Worm (Caenorhabditis elegans) whole organism, dauer: ENCODE measurements around the gene F45E6.1.

Experiments
- unc-62 ChIP-seq: sonication (generic microtip); optimal IDR thresholded peaks from 2 replicates; lab custom pipeline; 2017; ENCODE audit warnings: missing biosample characterization, missing genetic modification reagents, missing genetic modification characterization

F45E6.1 gene

DNA sequence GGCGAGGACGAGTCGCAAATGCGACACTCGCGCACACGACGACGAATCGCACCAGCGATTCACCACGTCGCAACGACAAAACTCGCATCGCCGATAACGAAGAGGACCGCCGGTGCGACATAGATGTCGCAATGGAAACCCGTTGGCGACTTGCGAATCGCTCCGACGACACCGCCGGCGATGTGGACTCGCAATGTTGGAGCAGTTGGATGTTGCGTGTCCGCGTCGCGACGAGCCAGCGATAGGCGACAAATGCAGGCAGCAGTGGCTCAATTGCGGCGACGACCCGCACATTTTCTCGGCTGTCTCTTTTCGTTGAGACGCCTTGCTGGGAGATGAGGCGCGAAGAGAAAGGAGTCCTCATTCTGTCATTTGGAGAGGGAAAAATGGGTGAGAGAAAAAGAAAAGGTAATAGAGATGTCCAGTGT, 25.1 kb downstream of the F45E6.1 start:
- no peak for TF ChIP-seq unc-62 (GFP tag; lab: Kevin White, UChicago)

DNA sequence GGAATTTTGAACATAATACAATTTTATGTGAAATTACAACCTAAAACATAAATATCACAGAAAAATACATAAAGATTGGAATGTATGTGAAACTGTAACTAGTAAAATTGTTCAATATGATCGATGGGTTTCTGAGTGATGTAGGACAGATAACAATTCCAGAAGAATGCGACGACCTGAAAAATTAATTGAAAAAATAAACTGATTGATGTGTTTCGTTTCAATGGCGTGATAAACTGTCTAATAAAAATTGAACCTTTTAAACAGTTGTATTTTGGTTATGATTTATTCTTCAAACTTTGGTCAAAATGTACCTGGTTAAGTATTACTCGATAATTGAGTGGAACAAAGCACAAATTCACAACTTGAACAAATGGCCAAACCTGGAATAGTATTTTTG, 26.0 kb downstream of the F45E6.1 start:
- TF ChIP-seq unc-62 (GFP tag; lab: Kevin White, UChicago) = no peak

DNA sequence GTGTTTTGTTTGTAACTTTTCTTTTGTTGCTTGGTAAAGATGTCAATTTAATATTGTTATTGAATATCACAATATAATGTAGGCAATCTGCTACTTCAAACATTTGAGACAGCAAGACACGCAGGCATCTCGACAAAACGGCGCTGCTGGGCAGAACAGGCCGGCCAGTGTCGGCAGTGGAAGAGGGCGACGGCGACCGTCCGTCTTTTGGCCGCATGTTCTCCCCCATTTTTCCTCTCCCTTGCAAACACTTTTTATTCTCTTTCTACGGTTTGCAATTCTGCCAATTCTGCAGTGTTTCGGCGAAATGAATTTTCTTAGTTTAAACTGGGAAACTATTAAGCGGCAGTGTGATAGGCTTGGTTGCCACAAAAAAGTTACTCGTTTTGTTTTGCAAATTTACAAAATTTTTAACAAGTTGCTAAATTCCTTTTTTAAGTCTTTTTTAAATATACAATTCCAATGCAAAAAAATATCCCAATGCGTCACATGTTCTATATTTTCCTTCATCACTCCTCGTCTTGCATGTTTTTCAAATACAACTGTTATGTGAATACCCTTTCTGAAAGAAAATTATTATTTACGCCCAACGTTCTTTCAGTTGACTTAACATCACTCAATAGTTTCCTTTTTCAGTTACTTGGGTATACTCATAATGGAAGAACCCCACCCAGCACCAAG, 27.8 kb downstream of the F45E6.1 start, which contains the start of gene T18D3.6:
Gene T18D3.6, plus strand, starts transcription at position 631 of the 681 bp plus-strand sequence.
- TF ChIP-seq unc-62 (GFP tag; lab: Kevin White, UChicago) = no peak

DNA sequence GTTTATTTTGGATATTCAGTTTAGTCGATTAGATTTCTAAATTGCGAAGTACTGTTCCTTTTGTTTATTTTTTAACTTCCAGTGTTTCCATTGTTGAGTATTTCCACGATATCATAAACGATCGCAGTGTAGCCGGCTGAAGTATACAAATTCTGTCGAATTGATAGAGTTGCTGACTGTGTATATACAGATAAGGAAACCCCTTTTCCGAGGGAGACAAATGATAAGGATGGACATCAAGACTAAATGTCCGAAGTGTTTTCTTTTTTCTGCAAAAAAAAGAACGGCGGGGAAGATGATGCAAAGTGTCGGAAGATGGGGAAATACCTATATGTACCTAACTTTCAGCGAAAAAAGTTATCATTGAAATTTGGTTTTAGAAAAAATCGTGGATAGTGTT, 30.7 kb downstream of the F45E6.1 start:
- no peak for TF ChIP-seq unc-62 (GFP tag; lab: Kevin White, UChicago)

DNA sequence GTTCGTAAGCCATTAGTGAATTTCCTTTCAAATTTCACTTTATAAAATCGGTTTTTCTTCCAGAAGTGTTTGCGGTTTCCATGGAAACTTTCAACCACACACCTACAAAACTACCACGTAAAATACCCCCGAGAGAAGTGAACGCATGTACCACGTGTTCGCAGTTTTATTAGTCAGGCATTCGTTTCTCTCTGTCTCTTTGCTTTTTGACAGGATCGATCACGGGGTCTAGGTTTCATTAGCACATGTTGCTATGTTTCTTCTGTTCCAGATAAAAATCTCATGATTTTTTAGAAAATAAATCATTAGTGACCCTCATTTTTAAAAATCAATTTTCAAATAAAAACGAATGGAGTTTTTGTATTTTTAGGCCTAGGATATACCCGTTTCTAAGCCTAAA, 32.8 kb downstream of the F45E6.1 start:
- no peak for TF ChIP-seq unc-62 (GFP tag; lab: Kevin White, UChicago)

DNA sequence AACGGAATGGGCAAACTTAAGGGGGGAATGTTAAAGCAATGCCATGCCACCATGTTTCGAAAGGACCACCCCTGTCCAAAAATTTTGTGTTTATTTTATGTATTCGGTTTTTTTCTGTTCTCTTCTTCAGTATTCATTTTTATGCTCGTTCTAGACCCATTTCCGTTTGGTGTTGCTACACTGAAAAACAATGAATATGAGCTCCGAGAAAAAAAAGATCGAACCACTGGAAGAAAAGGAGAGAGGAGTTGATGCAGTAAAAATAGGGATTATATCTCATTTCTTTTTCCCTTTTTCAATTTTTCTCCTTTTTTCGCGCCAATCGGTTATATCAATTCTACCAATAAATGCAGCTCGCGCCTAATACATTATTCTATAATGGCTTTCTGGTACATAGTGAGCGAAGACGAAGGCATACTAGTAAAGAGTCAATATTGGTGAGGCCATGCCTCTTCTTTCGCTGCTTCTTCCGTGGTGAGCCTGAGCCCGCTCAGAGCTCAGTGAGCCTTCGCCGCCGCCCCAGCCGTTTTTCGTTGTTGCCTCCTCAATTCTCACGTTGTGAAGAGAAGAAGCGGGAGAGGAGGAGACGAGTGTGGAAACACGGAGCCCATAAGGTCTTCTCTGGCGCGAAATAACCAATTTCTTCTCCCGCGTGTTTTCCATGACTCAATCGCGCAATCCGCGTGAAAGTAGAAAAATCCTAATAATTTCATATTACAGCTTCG, 37.1 kb downstream of the F45E6.1 start:
- TF ChIP-seq unc-62 (GFP tag; lab: Kevin White, UChicago) = no peak

DNA sequence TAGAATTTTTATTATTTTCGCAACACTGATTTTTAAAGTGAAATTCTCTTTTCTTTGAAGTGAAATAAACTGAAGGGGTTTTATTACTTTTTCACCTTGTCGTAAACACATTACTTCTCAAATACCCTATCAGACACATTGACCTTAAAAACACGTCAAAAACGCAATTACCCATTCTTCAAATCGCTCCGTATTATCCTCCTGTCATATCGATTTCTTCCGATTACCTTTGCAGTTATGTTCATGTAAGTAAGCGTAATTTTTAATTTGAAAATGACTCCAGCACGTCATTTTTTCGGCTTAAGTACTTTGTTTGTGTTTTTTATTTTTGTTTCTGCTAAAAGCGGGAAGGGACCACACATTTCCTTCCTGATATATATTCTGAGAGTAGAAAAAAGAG, 39.0 kb downstream of the F45E6.1 start:
- no peak for TF ChIP-seq unc-62 (GFP tag; lab: Kevin White, UChicago)

DNA sequence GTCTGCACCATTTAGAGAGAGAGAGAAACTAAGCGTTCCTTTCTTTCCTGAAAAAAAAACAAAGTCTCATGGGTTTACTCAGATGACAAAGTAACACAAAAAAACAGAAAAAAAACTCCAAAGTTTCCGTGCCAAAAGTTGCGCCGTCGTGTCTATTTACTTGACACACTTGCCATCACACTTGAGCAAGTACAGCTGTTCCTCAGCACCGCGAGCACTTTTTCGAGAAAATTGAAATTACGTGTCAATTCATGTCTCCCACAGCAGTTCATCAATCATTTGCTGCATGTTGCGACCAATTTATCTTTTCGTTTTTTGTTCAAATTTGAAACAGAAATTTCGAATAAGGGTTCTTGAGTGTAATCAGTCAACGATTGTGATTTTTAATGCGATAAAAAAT, 40.8 kb downstream of the F45E6.1 start:
- no peak for TF ChIP-seq unc-62 (GFP tag; lab: Kevin White, UChicago)

DNA sequence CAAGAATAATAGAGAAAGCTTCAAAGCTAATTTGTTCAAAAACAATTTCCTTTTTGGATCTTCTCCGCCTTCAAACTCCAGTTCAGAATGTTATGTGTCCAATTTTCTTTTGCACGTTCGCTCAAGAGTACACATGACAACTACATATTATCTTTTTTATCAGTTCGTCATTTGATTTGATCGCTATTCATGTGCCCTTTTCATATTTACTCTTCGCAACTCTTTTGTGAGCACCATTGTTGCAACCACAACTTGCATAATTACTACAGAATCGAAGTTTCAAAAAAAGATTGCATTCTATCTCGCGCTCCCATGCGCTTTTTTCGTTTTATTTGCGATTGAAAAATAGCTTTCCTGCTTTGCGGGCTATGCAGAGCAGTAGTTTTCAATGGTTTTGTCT, 42.0 kb downstream of the F45E6.1 start:
- no peak for TF ChIP-seq unc-62 (GFP tag; lab: Kevin White, UChicago)

DNA sequence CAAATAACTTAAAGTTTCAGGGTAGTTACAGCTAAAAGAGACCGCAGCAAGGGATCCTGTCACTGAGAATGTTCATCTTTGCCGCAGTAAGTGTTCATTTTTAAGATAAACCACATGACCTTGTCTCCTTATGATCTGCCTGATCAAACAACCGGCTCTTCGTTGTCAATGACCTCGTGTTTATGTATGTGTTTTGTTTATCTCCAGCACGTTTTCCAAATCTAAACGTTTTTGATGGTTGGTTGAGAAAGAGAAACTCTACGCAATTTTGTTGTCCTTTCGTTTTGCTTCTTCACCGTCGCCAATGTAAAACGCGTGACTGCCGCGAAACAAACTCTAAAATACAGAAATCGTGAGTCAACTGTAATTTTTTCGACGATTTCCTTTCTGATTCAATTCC, 43.2 kb downstream of the F45E6.1 start, which contains the start of gene tsct-1:
Gene tsct-1, plus strand, starts transcription at position 12 of the 400 bp plus-strand sequence.
- TF ChIP-seq unc-62 (GFP tag; lab: Kevin White, UChicago) = no peak

DNA sequence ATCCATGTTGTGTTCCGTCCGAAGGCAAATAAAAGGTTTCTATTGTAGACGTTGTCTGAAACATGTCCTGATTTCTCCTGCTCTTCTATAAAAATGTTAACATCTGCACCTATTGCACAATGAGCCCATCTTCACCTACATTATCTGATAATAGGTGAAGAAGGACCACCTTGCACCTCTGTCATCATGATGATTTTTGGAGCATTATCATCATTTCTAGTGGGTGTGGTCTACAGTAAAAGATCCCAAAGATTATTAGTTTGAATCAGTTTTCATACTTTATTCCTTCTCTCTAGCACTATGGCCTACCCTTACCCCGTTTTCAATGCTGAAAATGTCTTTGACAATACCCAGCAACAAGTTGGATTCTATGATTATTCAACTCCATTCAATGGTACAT, 46.9 kb downstream of the F45E6.1 start, which contains the start of gene med-1:
Gene med-1, plus strand, starts transcription at position 301 of the 400 bp plus-strand sequence.
- TF ChIP-seq unc-62 (GFP tag; lab: Kevin White, UChicago) = no peak
